Worm (Caenorhabditis elegans) whole organism, early embryonic: ENCODE measurements around the gene pqn-67.

Experiments used
- B0310.2 ChIP-seq: sonication (generic microtip); optimal IDR thresholded peaks from 2 replicates; lab custom pipeline; 2016; ENCODE audit warnings: mild to moderate bottlenecking, missing genetic modification characterization, missing compliant biosample characterization
- aly-1 ChIP-seq: sonication (generic microtip); optimal IDR thresholded peaks from 2 replicates; lab custom pipeline; 2016; ENCODE audit warnings: missing genetic modification characterization, missing compliant biosample characterization
- ama-1 ChIP-seq: fragments of 150-350 bp; optimal IDR thresholded peaks from 2 replicates; lab custom pipeline; 2014
- ceh-13 ChIP-seq: fragments of 200-800 bp; sonication (Bioruptor generic); optimal IDR thresholded peaks from 2 replicates; lab custom pipeline; 2018; ENCODE audit warnings: mild to moderate bottlenecking, missing genetic modification characterization, missing compliant biosample characterization
- ceh-36 ChIP-seq: sonication (generic microtip); optimal IDR thresholded peaks from 2 replicates; lab custom pipeline; 2016; ENCODE audit warnings: missing genetic modification characterization, inconsistent platforms, missing compliant biosample characterization
- flt-1 ChIP-seq: fragments of 200-800 bp; sonication (Bioruptor generic); IDR thresholded peaks from 2 replicates; pipeline ENCODE4 v1.3.6; 2022; ENCODE audit warnings: missing genetic modification characterization, missing compliant biosample characterization
- hmg-4 ChIP-seq: fragments of 200-800 bp; sonication (Bioruptor generic); optimal IDR thresholded peaks from 2 replicates; lab custom pipeline; 2018; ENCODE audit warnings: mild to moderate bottlenecking, missing genetic modification characterization, missing compliant biosample characterization
- pes-1 ChIP-seq: fragments of 200-800 bp; sonication (Bioruptor generic); IDR thresholded peaks from 2 replicates; pipeline ENCODE4 v1.3.6; 2022; ENCODE audit warnings: missing genetic modification reagents, missing genetic modification characterization, missing compliant biosample characterization
- scrt-1 ChIP-seq: fragments of 200-800 bp; sonication (Bioruptor generic); IDR thresholded peaks from 2 replicates; pipeline ENCODE4 v1.3.6; 2022; ENCODE audit warnings: missing genetic modification characterization, missing compliant biosample characterization
- tra-4 ChIP-seq: sonication (generic microtip); optimal IDR thresholded peaks from 2 replicates; lab custom pipeline; 2017; ENCODE audit warnings: missing genetic modification characterization, missing compliant biosample characterization

ce11 chrV:12907436-12907835 is 16.8 kb upstream of the pqn-67 start:
- no peak for TF ChIP-seq B0310.2 (tag; lab: Kevin White, UChicago)
- no peak for TF ChIP-seq ceh-13 (GFP tag; lab: Kevin White, UChicago)
- no peak for TF ChIP-seq ama-1 (lab: Kevin White, UChicago)
- TF ChIP-seq tra-4 = no peak
- no peak for TF ChIP-seq ceh-36
- no peak for TF ChIP-seq aly-1
- TF ChIP-seq pes-1 (GFP tag; lab: Robert Waterston, UW) = no peak
- no peak for TF ChIP-seq scrt-1 (GFP tag; lab: Robert Waterston, UW)
- TF ChIP-seq flt-1 (GFP tag; lab: Robert Waterston, UW) = no peak
- TF ChIP-seq hmg-4 (GFP tag; lab: Kevin White, UChicago) = no peak
